Worm (Caenorhabditis elegans) whole organism, L4 larva: ENCODE results near the gene Y75B12A.2.

ENCODE experiments used
- F10B5.3 ChIP-seq: sonication (generic microtip); optimal IDR thresholded peaks from 2 replicates; lab custom pipeline; 2016; ENCODE audit warnings: mild to moderate bottlenecking, missing genetic modification characterization, missing compliant biosample characterization
- F49E8.2 ChIP-seq: sonication (generic microtip); optimal IDR thresholded peaks from 2 replicates; lab custom pipeline; 2016; ENCODE audit warnings: missing compliant biosample characterization, mild to moderate bottlenecking, missing genetic modification characterization, borderline replicate concordance
- R02D3.7 ChIP-seq: fragments of 150-350 bp; sonication (generic microtip); optimal IDR thresholded peaks from 3 replicates; lab custom pipeline; 2014; ENCODE audit warnings: missing biosample characterization, missing genetic modification characterization
- Y48G9A.11 ChIP-seq: fragments of 200-800 bp; sonication (Bioruptor generic); IDR thresholded peaks from 2 replicates; pipeline ENCODE4 v1.3.6; 2022; ENCODE audit warnings: missing genetic modification reagents, missing genetic modification characterization, missing compliant biosample characterization
- ZK337.2 ChIP-seq: fragments of 200-800 bp; sonication (Bioruptor generic); IDR thresholded peaks from 2 replicates; pipeline ENCODE4 v1.3.6; 2022; ENCODE audit warnings: missing genetic modification reagents, missing genetic modification characterization, missing compliant biosample characterization
- ama-1 ChIP-seq: fragments of 150-350 bp; optimal IDR thresholded peaks from 2 replicates; lab custom pipeline; 2014; ENCODE audit warnings: inconsistent platforms, mixed read lengths
- attf-4 ChIP-seq: sonication (generic microtip); optimal IDR thresholded peaks from 3 replicates; lab custom pipeline; 2017; ENCODE audit warnings: missing biosample characterization, missing genetic modification characterization
- ceh-20 ChIP-seq: fragments of 200-800 bp; sonication (Bioruptor generic); IDR thresholded peaks from 2 replicates; pipeline ENCODE4 v1.3.6; 2022; ENCODE audit warnings: missing genetic modification reagents, missing genetic modification characterization, missing compliant biosample characterization
- ceh-28 ChIP-seq: fragments of 150-350 bp; optimal IDR thresholded peaks from 2 replicates; lab custom pipeline; 2014; ENCODE audit warnings: missing biosample characterization, missing genetic modification reagents, missing genetic modification characterization
- ceh-44 ChIP-seq: fragments of 200-800 bp; sonication (Bioruptor generic); IDR thresholded peaks from 2 replicates; pipeline ENCODE4 v1.3.6; 2022; ENCODE audit warnings: missing genetic modification reagents, missing genetic modification characterization, missing compliant biosample characterization
- ceh-62 ChIP-seq: sonication (generic microtip); optimal IDR thresholded peaks from 2 replicates; lab custom pipeline; 2017; ENCODE audit warnings: missing biosample characterization, missing genetic modification characterization
- ces-1 ChIP-seq: fragments of 150-350 bp; sonication (generic microtip); optimal IDR thresholded peaks from 4 replicates; lab custom pipeline; 2014; ENCODE audit warnings: missing biosample characterization, missing genetic modification reagents, missing genetic modification characterization
- cey-2 ChIP-seq: sonication (generic microtip); optimal IDR thresholded peaks from 3 replicates; lab custom pipeline; 2017; ENCODE audit warnings: missing genetic modification characterization, mild to moderate bottlenecking, missing compliant biosample characterization, antibody characterized with exemption, borderline replicate concordance; ENCODE audit not compliant: insufficient read depth
- daf-19 ChIP-seq: fragments of 200-800 bp; sonication (Bioruptor generic); conservative IDR thresholded peaks from 2 replicates; pipeline ENCODE4 v1.3.6; 2022; ENCODE audit warnings: missing genetic modification characterization, missing compliant biosample characterization
- daf-8 ChIP-seq: fragments of 200-800 bp; sonication (Bioruptor generic); IDR thresholded peaks from 2 replicates; pipeline ENCODE4 v1.3.6; 2022; ENCODE audit warnings: missing genetic modification characterization, missing compliant biosample characterization
- dmd-6 ChIP-seq: fragments of 200-800 bp; sonication (Bioruptor generic); IDR thresholded peaks from 2 replicates; pipeline ENCODE4 v1.3.6; 2022; ENCODE audit warnings: missing genetic modification reagents, missing genetic modification characterization, missing compliant biosample characterization
- dmd-8 ChIP-seq: fragments of 200-800 bp; sonication (Bioruptor generic); IDR thresholded peaks from 2 replicates; pipeline ENCODE4 v1.3.6; 2022; ENCODE audit warnings: missing genetic modification characterization, missing compliant biosample characterization
- dpl-1 ChIP-seq: fragments of 150-350 bp; optimal IDR thresholded peaks from 2 replicates; lab custom pipeline; 2014; ENCODE audit warnings: missing biosample characterization, missing genetic modification reagents, missing genetic modification characterization
- duxl-1 ChIP-seq: sonication (generic microtip); optimal IDR thresholded peaks from 2 replicates; lab custom pipeline; 2016; ENCODE audit warnings: mild to moderate bottlenecking, missing genetic modification characterization, moderate library complexity, missing compliant biosample characterization; ENCODE audit not compliant: poor library complexity
- hif-1 ChIP-seq, 2 experiments: sonication (generic microtip); optimal IDR thresholded peaks; 2 replicates each; lab custom pipeline; 2016 to 2017; ENCODE audit warnings: missing compliant biosample characterization in 2 of 2, missing genetic modification characterization in 2 of 2, missing genetic modification reagents in 2 of 2, missing genotype in 2 of 2, mild to moderate bottlenecking in 1 of 2
- hmg-1.1 ChIP-seq: fragments of 200-800 bp; sonication (Bioruptor generic); IDR thresholded peaks from 2 replicates; pipeline ENCODE4 v1.3.6; 2022; ENCODE audit warnings: missing genetic modification reagents, missing genetic modification characterization, missing compliant biosample characterization
- madf-5 ChIP-seq, 2 experiments: fragments of 200-800 bp; sonication (Bioruptor generic); IDR thresholded peaks; 2 replicates each; pipeline ENCODE4 v1.3.6; 2022; ENCODE audit warnings: missing compliant biosample characterization in 2 of 2, missing genetic modification characterization in 2 of 2
- mxl-2 ChIP-seq: fragments of 200-800 bp; sonication (Bioruptor generic); conservative IDR thresholded peaks from 2 replicates; pipeline ENCODE4 v1.3.6; 2022; ENCODE audit warnings: missing genetic modification reagents, missing genetic modification characterization, missing compliant biosample characterization
- mxl-3 ChIP-seq: fragments of 200-800 bp; sonication (Bioruptor generic); optimal IDR thresholded peaks from 2 replicates; lab custom pipeline; 2018; ENCODE audit warnings: mild to moderate bottlenecking, missing genetic modification characterization, missing compliant biosample characterization
- nhr-11 ChIP-seq: fragments of 150-350 bp; optimal IDR thresholded peaks from 2 replicates; lab custom pipeline; 2014; ENCODE audit warnings: missing biosample characterization, missing genetic modification characterization
- nhr-28 ChIP-seq: fragments of 150-350 bp; optimal IDR thresholded peaks from 2 replicates; lab custom pipeline; 2014; ENCODE audit warnings: missing biosample characterization, missing genetic modification characterization
- nhr-6 ChIP-seq: fragments of 150-350 bp; optimal IDR thresholded peaks from 2 replicates; lab custom pipeline; 2014; ENCODE audit warnings: missing biosample characterization, missing genetic modification characterization
- nhr-77 ChIP-seq: fragments of 150-350 bp; optimal IDR thresholded peaks from 2 replicates; lab custom pipeline; 2014; ENCODE audit warnings: missing biosample characterization, missing genetic modification characterization
- pqm-1 ChIP-seq: sonication (generic microtip); optimal IDR thresholded peaks from 2 replicates; lab custom pipeline; 2017; ENCODE audit warnings: missing biosample characterization, missing genetic modification characterization
- snpc-1.2 ChIP-seq: fragments of 200-800 bp; sonication (Bioruptor generic); IDR thresholded peaks from 2 replicates; pipeline ENCODE4 v1.3.6; 2022; ENCODE audit warnings: missing genetic modification reagents, missing genetic modification characterization, missing compliant biosample characterization
- spr-1 ChIP-seq: sonication (generic microtip); optimal IDR thresholded peaks from 2 replicates; lab custom pipeline; 2016; ENCODE audit warnings: mild to moderate bottlenecking, missing genetic modification characterization, missing compliant biosample characterization
- tag-97 ChIP-seq: fragments of 200-800 bp; sonication (Bioruptor generic); IDR thresholded peaks from 2 replicates; pipeline ENCODE4 v1.3.6; 2022; ENCODE audit warnings: missing genetic modification characterization, missing compliant biosample characterization
- tra-1 ChIP-seq: fragments of 200-800 bp; sonication (Bioruptor generic); IDR thresholded peaks from 2 replicates; pipeline ENCODE4 v1.3.6; 2022; ENCODE audit warnings: missing genetic modification reagents, missing genetic modification characterization, missing compliant biosample characterization
- unc-130 ChIP-seq: sonication (generic microtip); optimal IDR thresholded peaks from 2 replicates; lab custom pipeline; 2016; ENCODE audit warnings: missing genetic modification reagents, missing genetic modification characterization, missing compliant biosample characterization
- unc-62 ChIP-seq, 3 experiments: fragments of 150-350 bp in 1 of 3; sonication (generic microtip); optimal IDR thresholded peaks in 2 of 3; peaks in 1 of 3; 1 replicate in 1 of 3; 2 replicates in 2 of 3; lab custom pipeline; 2014 to 2017; ENCODE audit warnings: missing biosample characterization in 3 of 3, missing genetic modification characterization in 3 of 3, missing genetic modification reagents in 3 of 3, missing genotype in 1 of 3
- vab-7 ChIP-seq: fragments of 200-800 bp; sonication (Bioruptor generic); IDR thresholded peaks from 2 replicates; pipeline ENCODE4 v1.3.6; 2022; ENCODE audit warnings: missing genetic modification reagents, missing genetic modification characterization, missing compliant biosample characterization
- zag-1 ChIP-seq: fragments of 150-350 bp; optimal IDR thresholded peaks from 2 replicates; lab custom pipeline; 2014; ENCODE audit warnings: missing biosample characterization, missing genetic modification characterization

Y75B12A.2 gene

ce11 chrV:15085335-15085800, 24.0 kb upstream of the Y75B12A.2 start, which contains the start of the genes ahsa-1 and C01G10.7 (continued):
- peak; percentile 82 for TF ChIP-seq Y48G9A.11 (GFP tag; lab: Robert Waterston, UW)
- TF ChIP-seq ZK337.2 (GFP tag; lab: Robert Waterston, UW), result peak; percentile 91
- TF ChIP-seq cey-2 (tag; lab: Kevin White, UChicago), result no peak
- peak; percentile 86 for TF ChIP-seq dmd-6 (GFP tag; lab: Robert Waterston, UW)
- peak; percentile 98 for TF ChIP-seq unc-130 (GFP tag; lab: Kevin White, UChicago)
- TF ChIP-seq attf-4 (tag; lab: Kevin White, UChicago), result no peak
- TF ChIP-seq spr-1 (tag; lab: Kevin White, UChicago), result peak; percentile 46
- peak; percentile 56 for TF ChIP-seq F49E8.2 (tag; lab: Kevin White, UChicago)
- peak; percentile 79 for TF ChIP-seq hmg-1.1 (GFP tag; lab: Robert Waterston, UW)
- peak; percentile 67; the same call in 1 of the 2 replicates for TF ChIP-seq ceh-20 (GFP tag; lab: Robert Waterston, UW)
- TF ChIP-seq unc-62 (GFP tag; optimal IDR thresholded peaks at IDR 0.05 in 1 of 2; lab: Kevin White, UChicago), result no peak
- no peak for TF ChIP-seq unc-62 (tag; optimal IDR thresholded peaks at IDR 0.05; lab: Kevin White, UChicago)
- TF ChIP-seq F10B5.3, result no peak
- peak; percentile 60 to 98 for TF ChIP-seq hif-1 (tag; optimal IDR thresholded peaks at IDR 0.05; lab: Kevin White, UChicago)
- peak; percentile 84 for TF ChIP-seq dpl-1
- TF ChIP-seq madf-5 (GFP tag; IDR thresholded peaks at IDR 0.05; lab: Robert Waterston, UW), result peak; percentile 45 to 64; a peak in 2 of 4 replicates
- peak; percentile 72 for TF ChIP-seq duxl-1 (tag; lab: Kevin White, UChicago)
- TF ChIP-seq pqm-1 (tag; lab: Kevin White, UChicago), result peak; percentile 72
- peak; percentile 64 for TF ChIP-seq nhr-28
- peak; percentile 88 for TF ChIP-seq nhr-77 (tag; lab: Kevin White, UChicago)
- peak; percentile 60 for TF ChIP-seq ces-1 (GFP tag; lab: Kevin White, UChicago)
- peak; percentile 89 for TF ChIP-seq R02D3.7
- TF ChIP-seq tag-97 (GFP tag; lab: Robert Waterston, UW), result 0 out of 2 replicates have a peak, but pooled peaks have one; percentile 12
- peak; percentile 99 for TF ChIP-seq nhr-6
- peak; percentile 72; the same call in 1 of the 2 replicates for TF ChIP-seq ceh-44 (GFP tag; lab: Robert Waterston, UW)

DNA sequence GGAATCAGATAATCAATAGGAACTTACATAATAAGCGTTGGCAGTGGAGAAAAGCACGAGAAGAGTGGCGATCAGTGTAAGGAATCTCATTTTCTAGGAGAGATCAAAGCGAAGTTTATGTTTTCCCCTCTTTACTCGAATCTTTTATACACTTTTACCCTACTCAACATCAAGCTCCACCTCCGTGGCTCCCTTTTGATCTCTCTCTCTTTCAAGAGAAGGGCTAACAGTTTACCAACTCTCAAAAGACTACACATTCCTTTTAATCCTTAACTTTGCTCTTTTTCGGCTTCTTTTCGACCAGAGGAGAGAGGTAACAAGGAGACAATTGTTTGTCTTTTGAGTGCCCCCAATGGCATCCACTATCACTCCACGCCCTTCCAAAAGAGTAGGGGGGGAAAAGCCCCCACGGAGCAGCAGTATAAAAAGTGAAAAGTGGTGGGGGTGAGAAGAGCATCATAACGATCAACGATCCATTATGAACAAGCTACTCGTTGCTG, 22.1 kb upstream of the Y75B12A.2 start, which contains the start of the genes C01G10.15 and C01G10.6:
Gene C01G10.15, minus strand, starts transcription at position 101 of the 500 bp plus-strand sequence.
Gene C01G10.6, plus strand, starts transcription at position 450 of the 500 bp plus-strand sequence.
- TF ChIP-seq nhr-6, result no peak
- no peak for TF ChIP-seq mxl-3 (GFP tag; lab: Kevin White, UChicago)
- no peak for TF ChIP-seq ama-1 (lab: Kevin White, UChicago)
- no peak for TF ChIP-seq F49E8.2 (tag; lab: Kevin White, UChicago)
- no peak for TF ChIP-seq vab-7 (GFP tag; lab: Robert Waterston, UW)
- TF ChIP-seq duxl-1 (tag; lab: Kevin White, UChicago), result no peak
- no peak for TF ChIP-seq mxl-2 (GFP tag; lab: Robert Waterston, UW)
- TF ChIP-seq tra-1 (GFP tag; lab: Robert Waterston, UW), result no peak
- no peak for TF ChIP-seq unc-62 (GFP tag; optimal IDR thresholded peaks at IDR 0.05 in 1 of 2; lab: Kevin White, UChicago)
- no peak for TF ChIP-seq unc-62 (tag; optimal IDR thresholded peaks at IDR 0.05; lab: Kevin White, UChicago)
- no peak for TF ChIP-seq R02D3.7
- TF ChIP-seq, all 104 proteins: peak for 0

ce11 chrV:15088613-15089012, 20.7 kb upstream of the Y75B12A.2 start, which contains the start of gene C01G10.18:
C01G10.18 (minus strand) TSS chrV:15088713.
- TF ChIP-seq unc-130 (GFP tag; lab: Kevin White, UChicago) (no peak), daf-8 (GFP tag; lab: Robert Waterston, UW) (no peak), nhr-11 (tag; lab: Kevin White, UChicago) (no peak)

- TF ChIP-seq ceh-28 (no peak), zag-1 (tag; lab: Kevin White, UChicago) (no peak), ZK337.2 (GFP tag; lab: Robert Waterston, UW) (no peak), daf-19 (GFP tag; lab: Robert Waterston, UW) (no peak), snpc-1.2 (GFP tag; lab: Robert Waterston, UW) (no peak), dmd-8 (no peak), ceh-62 (tag; lab: Kevin White, UChicago) (no peak)
Measured at ce11 chrV:15089438-15089837, 19.9 kb upstream of the Y75B12A.2 start, which contains the start of the genes C01G10.5 and C01G10.4. C01G10.5 (minus strand) TSS chrV:15089538. C01G10.4 (plus strand) TSS chrV:15089740.
